Fruit fly (Drosophila melanogaster): ENCODE data around the gene CG5854.

dm6 chr3R:23943843-23944356 is 10.2 kb downstream of the CG5854 start:
- TF ChIP-seq OdsH (GFP tag; optimal IDR thresholded peaks at IDR 0.05) (no peak), rgr (GFP tag; optimal IDR thresholded peaks at IDR 0.05) (no peak), h (GFP tag; optimal IDR thresholded peaks at IDR 0.05) (no peak), psq (GFP tag; optimal IDR thresholded peaks at IDR 0.05) (no peak), GATAd (GFP tag; optimal IDR thresholded peaks at IDR 0.05) (no peak), CrebA (GFP tag; optimal IDR thresholded peaks at IDR 0.05; ENCODE audit: borderline replicate concordance) (no peak), dsf (GFP tag; optimal IDR thresholded peaks at IDR 0.05; ENCODE audit: borderline replicate concordance) (no peak), usp (GFP tag; optimal IDR thresholded peaks at IDR 0.05) (no peak), Sp1 (GFP tag; optimal IDR thresholded peaks at IDR 0.05) (no peak), pan (optimal IDR thresholded peaks at IDR 0.05) (no peak), lola (GFP tag; optimal IDR thresholded peaks at IDR 0.05) (no peak)

Data from whole organism, wandering third instar larva.